Worm (Caenorhabditis elegans): ENCODE results near the gene Y50D4B.2.
A peak's percentile ranks its signal among the peaks of the same experiment; 100 is the strongest.

DNA sequence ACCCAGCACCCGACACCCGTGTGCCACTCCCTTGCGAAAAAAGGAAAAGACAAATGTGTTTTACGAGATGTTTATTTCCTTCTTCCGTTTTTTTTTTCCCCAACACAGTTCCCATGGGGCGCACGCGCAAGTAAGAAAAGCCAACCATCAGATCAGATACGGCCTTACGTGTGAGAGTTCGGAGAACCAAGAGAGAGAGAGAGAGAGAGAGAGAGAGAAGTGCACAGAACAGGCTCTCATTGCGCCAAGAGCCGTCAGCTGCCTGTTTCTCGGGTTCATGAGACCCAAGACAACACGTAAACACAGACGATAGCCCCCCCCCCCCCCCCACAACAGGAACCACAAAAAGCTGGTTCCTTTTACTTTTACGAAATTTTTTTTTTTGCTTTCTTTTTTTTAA, 51.5 kb downstream of the Y50D4B.2 start:
- TF ChIP-seq nhr-179 (tag; optimal IDR thresholded peaks at IDR 0.05) (no peak), hlh-12 (tag; optimal IDR thresholded peaks at IDR 0.05) (no peak), ama-1 (optimal IDR thresholded peaks at IDR 0.05) (peak; percentile 50), ama-1 (GFP tag; optimal IDR thresholded peaks at IDR 0.05) (no peak), unc-62 (GFP tag; optimal IDR thresholded peaks at IDR 0.05) (no peak)
